Worm (Caenorhabditis elegans): ENCODE data around the gene rpn-13.

DNA sequence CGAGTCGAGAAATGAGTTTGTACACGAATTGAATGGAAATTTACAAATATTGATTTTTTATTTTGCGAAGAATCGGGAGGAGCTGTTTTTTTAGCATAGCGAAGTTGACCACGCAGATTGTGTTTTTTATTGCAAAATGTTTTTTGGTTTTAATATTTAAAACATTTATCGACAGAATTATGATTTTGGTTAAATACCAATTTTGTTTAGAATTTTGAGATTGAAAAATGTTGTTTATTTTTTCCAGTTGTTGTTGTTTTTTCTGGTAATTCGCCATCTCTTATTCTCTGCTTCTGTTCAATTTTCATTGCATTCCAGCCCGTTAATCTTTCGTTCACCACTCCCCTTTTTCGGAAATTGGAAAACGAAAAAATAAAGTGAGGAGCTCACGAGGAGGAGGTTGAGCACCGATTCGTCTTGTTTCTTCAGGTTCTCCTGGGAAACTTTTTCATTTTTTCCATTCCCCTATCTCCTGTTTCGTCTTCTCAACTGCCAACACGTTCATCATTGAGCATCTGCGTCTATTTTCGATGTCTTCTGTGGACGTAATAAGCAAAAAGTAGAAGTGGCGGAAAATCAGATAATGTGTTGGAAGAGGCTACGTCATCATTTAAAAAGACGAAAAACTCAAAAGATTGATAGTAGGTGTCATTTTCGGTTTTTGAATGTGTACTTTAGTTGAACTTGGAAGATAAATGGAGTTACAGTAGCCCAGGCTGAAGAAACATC, 45.6 kb downstream of the rpn-13 start, which contains the start of gene F47D12.7:
- TF ChIP-seq tbx-2 (tag; optimal IDR thresholded peaks at IDR 0.05) (no peak), elt-2 (tag; optimal IDR thresholded peaks at IDR 0.05) (no peak), unc-130 (tag; optimal IDR thresholded peaks at IDR 0.05) (no peak), lin-15B (tag; optimal IDR thresholded peaks at IDR 0.05) (no peak), nhr-77 (tag; optimal IDR thresholded peaks at IDR 0.05) (no peak), nhr-12 (tag; optimal IDR thresholded peaks at IDR 0.05) (no peak), ceh-82 (tag; optimal IDR thresholded peaks at IDR 0.05) (no peak), efl-3 (GFP tag; optimal IDR thresholded peaks at IDR 0.05) (no peak)
